Worm (Caenorhabditis elegans) whole organism, young adult: ENCODE data around the gene chil-13.

Source experiments
- B0035.1 ChIP-seq: sonication (generic microtip); optimal IDR thresholded peaks from 2 replicates; lab custom pipeline; 2016; ENCODE audit warnings: missing genetic modification characterization, mild to moderate bottlenecking, missing compliant biosample characterization, missing genotype, missing genetic modification reagents
- K12H6.12 ChIP-seq: fragments of 200-800 bp; sonication (Bioruptor generic); optimal IDR thresholded peaks from 2 replicates; lab custom pipeline; 2018; ENCODE audit warnings: mild to moderate bottlenecking, missing genetic modification characterization, missing compliant biosample characterization
- attf-3 ChIP-seq: fragments of 200-800 bp; sonication (Bioruptor generic); conservative IDR thresholded peaks from 2 replicates; pipeline ENCODE4 v1.3.6; 2022; ENCODE audit warnings: missing genetic modification reagents, missing genetic modification characterization, missing compliant biosample characterization
- bed-2 ChIP-seq: fragments of 200-800 bp; sonication (Bioruptor generic); IDR thresholded peaks from 2 replicates; pipeline ENCODE4 v1.3.6; 2022; ENCODE audit warnings: missing genetic modification reagents, missing genetic modification characterization, missing compliant biosample characterization
- lsl-1 ChIP-seq: fragments of 200-800 bp; sonication (Bioruptor generic); optimal IDR thresholded peaks from 2 replicates; lab custom pipeline; 2018; ENCODE audit warnings: mild to moderate bottlenecking, missing genetic modification characterization, moderate library complexity, missing compliant biosample characterization
- nhr-27 ChIP-seq: fragments of 200-800 bp; sonication (Bioruptor generic); optimal IDR thresholded peaks from 2 replicates; lab custom pipeline; 2018; ENCODE audit warnings: mild to moderate bottlenecking, missing genetic modification characterization, moderate library complexity, missing compliant biosample characterization
- nhr-80 ChIP-seq: sonication (generic microtip); optimal IDR thresholded peaks from 2 replicates; lab custom pipeline; 2016; ENCODE audit warnings: missing genetic modification characterization, missing compliant biosample characterization
- repo-1 ChIP-seq: sonication (generic microtip); optimal IDR thresholded peaks from 2 replicates; lab custom pipeline; 2017; ENCODE audit warnings: mild to moderate bottlenecking, missing genetic modification characterization, missing compliant biosample characterization
- snpc-3.4 ChIP-seq: sonication (generic microtip); optimal IDR thresholded peaks from 2 replicates; lab custom pipeline; 2017; ENCODE audit warnings: missing genetic modification characterization, mild to moderate bottlenecking, missing compliant biosample characterization, antibody characterized with exemption, moderate library complexity, missing genotype, missing genetic modification reagents
- ztf-18 ChIP-seq: sonication (generic microtip); optimal IDR thresholded peaks from 2 replicates; lab custom pipeline; 2016; ENCODE audit warnings: missing genotype, mild to moderate bottlenecking, missing genetic modification characterization, missing compliant biosample characterization

chil-13 gene

ce11 chrII:9398370-9398901, 39.7 kb downstream of the chil-13 start, which contains the start of the genes Y51B9A.14 and Y51B9A.8:
Y51B9A.14 (minus strand) TSS chrII:9398470.
Y51B9A.8 (plus strand) TSS chrII:9398851.
- no peak for TF ChIP-seq nhr-27 (tag; lab: Kevin White, UChicago)
- TF ChIP-seq snpc-3.4 = no peak
- no peak for TF ChIP-seq attf-3 (GFP tag; lab: Robert Waterston, UW)

- TF ChIP-seq nhr-80 (tag; lab: Kevin White, UChicago) (no peak), bed-2 (GFP tag; lab: Robert Waterston, UW) (no peak), B0035.1 (tag; lab: Kevin White, UChicago) (no peak), K12H6.12 (tag; lab: Kevin White, UChicago) (no peak)
Measured at ce11 chrII:9397496-9397895, 40.6 kb downstream of the chil-13 start, which contains the start of gene Y51B9A.9. Y51B9A.9 (minus strand) TSS chrII:9397596.

ce11 chrII:9392724-9393123, 45.4 kb downstream of the chil-13 start, which contains the start of gene lido-17:
lido-17 (minus strand) TSS chrII:9392824.
- TF ChIP-seq repo-1 (tag; lab: Kevin White, UChicago) (no peak), lsl-1 (GFP tag; lab: Kevin White, UChicago) (no peak), ztf-18 (tag; lab: Kevin White, UChicago) (no peak)
